Fruit fly (Drosophila melanogaster): ENCODE results near the gene AspRS-m.

dm6 chr2L:16793970-16794369 is 32.9 kb upstream of the AspRS-m start, which contains the start of gene Ugt37C2:
- TF ChIP-seq CG4318 (GFP tag; optimal IDR thresholded peaks at IDR 0.05) = no peak
- TF ChIP-seq CG1621 (tag; optimal IDR thresholded peaks at IDR 0.05) = no peak
- TF ChIP-seq CG11294 (GFP tag; IDR thresholded peaks at IDR 0.05) = no peak
